Fruit fly (Drosophila melanogaster): ENCODE data around the gene unk.
A peak's percentile ranks its signal among the peaks of the same experiment; 100 is the strongest.

Gene unk

dm6 chr3R:23157664-23158151 is at the start of gene unk:
TSS of gene unk (minus strand) at chr3R:23157862.
- TF ChIP-seq HLH106 (tag; optimal IDR thresholded peaks at IDR 0.05) (peak; percentile 6), Myc (optimal IDR thresholded peaks at IDR 0.05) (peak; percentile 9), h (GFP tag; optimal IDR thresholded peaks at IDR 0.05) (peak; percentile 33), woc (GFP tag; optimal IDR thresholded peaks at IDR 0.05) (no peak), Hr83 (GFP tag; optimal IDR thresholded peaks at IDR 0.05; ENCODE audit: poor library complexity, severe bottlenecking) (peak; percentile 37)

DNA sequence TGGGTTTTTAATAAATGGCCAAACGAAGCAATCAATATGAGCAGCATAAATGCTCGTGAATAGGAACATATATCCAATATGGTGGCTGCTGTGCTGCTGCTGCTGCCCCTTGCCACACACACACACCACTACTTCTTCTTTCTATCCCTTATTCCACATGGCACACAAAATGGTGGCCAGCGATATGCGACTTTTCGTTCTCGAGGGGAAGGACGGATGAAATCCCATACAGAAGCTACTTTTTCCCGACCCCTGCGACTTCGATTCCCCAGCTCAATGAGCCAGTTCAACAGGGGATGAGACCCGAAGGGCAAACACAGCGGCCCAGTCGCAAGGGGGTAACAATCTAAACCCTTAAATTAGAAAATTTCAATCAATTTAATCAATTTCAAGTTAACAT is 49.6 kb upstream of the unk start:
- no peak for TF ChIP-seq Myc (optimal IDR thresholded peaks at IDR 0.05)
- TF ChIP-seq Sp1 (GFP tag; optimal IDR thresholded peaks at IDR 0.05) = no peak
- no peak for TF ChIP-seq Vsx2 (GFP tag; optimal IDR thresholded peaks at IDR 0.05; ENCODE audit: partially characterized antibody)
- no peak for TF ChIP-seq ey (GFP tag; optimal IDR thresholded peaks at IDR 0.05)
- no peak for TF ChIP-seq psq (GFP tag; optimal IDR thresholded peaks at IDR 0.05)
- TF ChIP-seq fru (GFP tag; optimal IDR thresholded peaks at IDR 0.05) = no peak
- TF ChIP-seq pan (optimal IDR thresholded peaks at IDR 0.05) = no peak
- no peak for TF ChIP-seq br (GFP tag; optimal IDR thresholded peaks at IDR 0.05)
- no peak for TF ChIP-seq CG9705 (GFP tag; optimal IDR thresholded peaks at IDR 0.05)
- no peak for TF ChIP-seq usp (GFP tag; optimal IDR thresholded peaks at IDR 0.05)
- TF ChIP-seq Hr78 (GFP tag; optimal IDR thresholded peaks at IDR 0.05) = no peak
- no peak for TF ChIP-seq GATAd (GFP tag; optimal IDR thresholded peaks at IDR 0.05)
- TF ChIP-seq Dif (GFP tag; optimal IDR thresholded peaks at IDR 0.05; ENCODE audit: partially characterized antibody) = no peak
- TF ChIP-seq Abd-B (GFP tag; optimal IDR thresholded peaks at IDR 0.05) = no peak

- TF ChIP-seq Rel (GFP tag; optimal IDR thresholded peaks at IDR 0.05) (no peak), Rel (tag; optimal IDR thresholded peaks at IDR 0.05) (no peak), woc (GFP tag; optimal IDR thresholded peaks at IDR 0.05) (no peak), foxo (GFP tag; optimal IDR thresholded peaks at IDR 0.05) (no peak), usp (GFP tag; optimal IDR thresholded peaks at IDR 0.05) (no peak), Abd-B (GFP tag; optimal IDR thresholded peaks at IDR 0.05) (no peak), brk (GFP tag; optimal IDR thresholded peaks at IDR 0.05) (no peak), CrebA (GFP tag; optimal IDR thresholded peaks at IDR 0.05; ENCODE audit: borderline replicate concordance) (no peak), dsf (GFP tag; optimal IDR thresholded peaks at IDR 0.05; ENCODE audit: borderline replicate concordance) (no peak), Sp1 (GFP tag; optimal IDR thresholded peaks at IDR 0.05) (no peak), Dfd (GFP tag; optimal IDR thresholded peaks at IDR 0.05) (no peak), jim (GFP tag; optimal IDR thresholded peaks at IDR 0.05) (no peak), Hnf4 (GFP tag; optimal IDR thresholded peaks at IDR 0.05) (no peak), tai (GFP tag; optimal IDR thresholded peaks at IDR 0.05) (no peak), Myc (optimal IDR thresholded peaks at IDR 0.05) (no peak), dmrt93B (GFP tag; optimal IDR thresholded peaks at IDR 0.05) (no peak), CG32264 (GFP tag; optimal IDR thresholded peaks at IDR 0.05) (no peak), psq (GFP tag; optimal IDR thresholded peaks at IDR 0.05) (no peak)
Measured at dm6 chr3R:23203934-23204333, 46.3 kb upstream of the unk start, which contains the start of gene fzo. TSS of gene fzo (minus strand) at chr3R:23204034.

dm6 chr3R:23201122-23201521 is 43.5 kb upstream of the unk start:
- TF ChIP-seq brk (GFP tag; optimal IDR thresholded peaks at IDR 0.05) = no peak
- no peak for TF ChIP-seq Hr78 (GFP tag; optimal IDR thresholded peaks at IDR 0.05)
- no peak for TF ChIP-seq sv (GFP tag; optimal IDR thresholded peaks at IDR 0.05)
- no peak for TF ChIP-seq GATAd (GFP tag; optimal IDR thresholded peaks at IDR 0.05)
- TF ChIP-seq CG9705 (GFP tag; optimal IDR thresholded peaks at IDR 0.05) = peak; percentile 35
- peak; percentile 58 for TF ChIP-seq Sp1 (GFP tag; optimal IDR thresholded peaks at IDR 0.05)
- TF ChIP-seq Dif (GFP tag; optimal IDR thresholded peaks at IDR 0.05; ENCODE audit: partially characterized antibody) = peak; percentile 36
- TF ChIP-seq Mio (GFP tag; optimal IDR thresholded peaks at IDR 0.05) = no peak
- TF ChIP-seq N (GFP tag; optimal IDR thresholded peaks at IDR 0.05) = no peak
- no peak for TF ChIP-seq woc (GFP tag; optimal IDR thresholded peaks at IDR 0.05)
- no peak for TF ChIP-seq br (GFP tag; optimal IDR thresholded peaks at IDR 0.05)
- TF ChIP-seq rgr (GFP tag; optimal IDR thresholded peaks at IDR 0.05) = peak; percentile 33
- no peak for TF ChIP-seq usp (GFP tag; optimal IDR thresholded peaks at IDR 0.05)
- no peak for TF ChIP-seq Dfd (GFP tag; optimal IDR thresholded peaks at IDR 0.05)
- TF ChIP-seq OdsH (GFP tag; optimal IDR thresholded peaks at IDR 0.05) = no peak
- no peak for TF ChIP-seq fru (GFP tag; optimal IDR thresholded peaks at IDR 0.05)
- no peak for TF ChIP-seq ey (GFP tag; optimal IDR thresholded peaks at IDR 0.05)
- peak; percentile 32 for TF ChIP-seq HLH106 (tag; optimal IDR thresholded peaks at IDR 0.05)
- TF ChIP-seq Rel (GFP tag; optimal IDR thresholded peaks at IDR 0.05) = no peak
- TF ChIP-seq Rel (tag; optimal IDR thresholded peaks at IDR 0.05) = peak; percentile 46
- no peak for TF ChIP-seq jim (GFP tag; optimal IDR thresholded peaks at IDR 0.05)
- TF ChIP-seq dl (GFP tag; optimal IDR thresholded peaks at IDR 0.05; ENCODE audit: insufficient read depth in 1 of 2, partially characterized antibody in 2 of 2) = no peak
